Worm (Caenorhabditis elegans) whole organism, mixed stage, embryonic: Measurements from ENCODE around the gene T24D5.2.

Source experiments
- blmp-1 ChIP-seq: fragments of 150-350 bp; optimal IDR thresholded peaks from 2 replicates; lab custom pipeline; 2014; ENCODE audit warnings: missing biosample characterization, missing genetic modification characterization
- ceh-43 ChIP-seq: fragments of 200-800 bp; sonication (Bioruptor generic); optimal IDR thresholded peaks from 2 replicates; lab custom pipeline; 2018; ENCODE audit warnings: mild to moderate bottlenecking, missing genetic modification characterization, moderate library complexity, missing compliant biosample characterization
- ceh-83 ChIP-seq: fragments of 200-800 bp; sonication (Bioruptor generic); optimal IDR thresholded peaks from 2 replicates; lab custom pipeline; 2018; ENCODE audit warnings: mild to moderate bottlenecking, missing genetic modification characterization, missing compliant biosample characterization
- ces-1 ChIP-seq: fragments of 150-350 bp; optimal IDR thresholded peaks from 2 replicates; lab custom pipeline; 2014; ENCODE audit warnings: missing biosample characterization, missing genetic modification reagents, missing genetic modification characterization
- hlh-1 ChIP-seq: fragments of 150-350 bp; optimal IDR thresholded peaks from 2 replicates; lab custom pipeline; 2014; ENCODE audit warnings: missing biosample characterization, missing genetic modification reagents, missing genetic modification characterization
- lsy-2 ChIP-seq: fragments of 150-350 bp; optimal IDR thresholded peaks from 2 replicates; lab custom pipeline; 2014; ENCODE audit warnings: missing biosample characterization, missing genetic modification characterization
- nhr-12 ChIP-seq: fragments of 150-350 bp; optimal IDR thresholded peaks from 2 replicates; lab custom pipeline; 2014; ENCODE audit warnings: missing biosample characterization, missing genetic modification characterization
- nhr-2 ChIP-seq: fragments of 150-350 bp; optimal IDR thresholded peaks from 2 replicates; lab custom pipeline; 2014; ENCODE audit warnings: missing biosample characterization, missing genetic modification characterization
- snpc-4 ChIP-seq: fragments of 150-350 bp; optimal IDR thresholded peaks from 2 replicates; lab custom pipeline; 2014; ENCODE audit warnings: missing biosample characterization, missing genetic modification characterization
- unc-39 ChIP-seq: fragments of 150-350 bp; optimal IDR thresholded peaks from 2 replicates; lab custom pipeline; 2014; ENCODE audit warnings: missing biosample characterization, missing genetic modification characterization
- unc-62 ChIP-seq: fragments of 150-350 bp; optimal IDR thresholded peaks from 2 replicates; lab custom pipeline; 2014; ENCODE audit warnings: missing biosample characterization, missing genetic modification reagents, missing genetic modification characterization
- zip-8 ChIP-seq: fragments of 150-350 bp; optimal IDR thresholded peaks from 2 replicates; lab custom pipeline; 2014; ENCODE audit warnings: missing biosample characterization, missing genetic modification characterization

DNA sequence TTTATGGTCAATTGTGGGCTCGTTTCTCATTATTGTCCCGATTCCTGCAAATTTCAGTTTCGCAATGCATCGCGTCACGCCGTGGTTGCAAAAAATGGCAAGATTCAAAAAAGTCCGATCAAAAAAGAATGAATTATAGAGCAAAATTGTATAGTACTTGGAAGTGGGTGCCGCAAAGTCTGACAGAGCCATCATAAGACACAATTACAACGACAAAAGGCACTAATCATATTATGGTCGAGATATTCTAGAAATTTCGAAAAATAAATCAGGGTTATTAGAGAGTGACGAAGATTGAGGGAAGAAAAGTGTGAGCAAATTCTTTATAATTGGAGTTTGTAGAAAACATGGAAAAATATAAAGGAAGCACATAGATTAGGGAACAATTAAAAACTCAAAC, 9.0 kb upstream of the T24D5.2 start:
- TF ChIP-seq zip-8 (tag; lab: Kevin White, UChicago) (no peak), ceh-43 (GFP tag; lab: Kevin White, UChicago) (no peak), nhr-2 (tag; lab: Kevin White, UChicago) (no peak), unc-39 (no peak), unc-62 (no peak), lsy-2 (no peak), ceh-83 (GFP tag; lab: Kevin White, UChicago) (no peak), snpc-4 (tag; lab: Kevin White, UChicago) (no peak), hlh-1 (no peak), blmp-1 (tag; lab: Kevin White, UChicago) (no peak), nhr-12 (tag; lab: Kevin White, UChicago) (no peak), ces-1 (GFP tag; lab: Kevin White, UChicago) (no peak)
